Worm (Caenorhabditis elegans): ENCODE results near the gene sul-2.

sul-2 gene

ce11 chrV:8195889-8196418 is 38.4 kb downstream of the sul-2 start, which contains the start of gene F20D6.10 (continued):
- TF ChIP-seq K09A11.1 (tag; optimal IDR thresholded peaks at IDR 0.05; ENCODE audit: insufficient read depth) = no peak
- TF ChIP-seq elt-4 (tag; optimal IDR thresholded peaks at IDR 0.05) = no peak
- TF ChIP-seq zip-5 (tag; optimal IDR thresholded peaks at IDR 0.05) = no peak
- no peak for TF ChIP-seq tbx-7 (tag; optimal IDR thresholded peaks at IDR 0.05)

ce11 chrV:8196993-8197392 is 39.4 kb downstream of the sul-2 start:
- TF ChIP-seq elt-4 (tag; optimal IDR thresholded peaks at IDR 0.05) (no peak), T23F11.4 (GFP tag; optimal IDR thresholded peaks at IDR 0.05) (no peak), pag-3 (tag; optimal IDR thresholded peaks at IDR 0.05; ENCODE audit: borderline replicate concordance) (no peak), ceh-34 (tag; optimal IDR thresholded peaks at IDR 0.05) (no peak), dve-1 (tag; optimal IDR thresholded peaks at IDR 0.05) (no peak), C38D4.7 (GFP tag; optimal IDR thresholded peaks at IDR 0.05) (no peak)

ce11 chrV:8198994-8199393 is 41.4 kb downstream of the sul-2 start, which contains the start of gene F20D6.11:
Gene F20D6.11 (minus strand): TSS chrV:8199094.
- no peak for TF ChIP-seq syd-9 (tag; optimal IDR thresholded peaks at IDR 0.05)
- no peak for TF ChIP-seq madf-2 (tag; optimal IDR thresholded peaks at IDR 0.05)
- no peak for TF ChIP-seq ceh-48 (tag; optimal IDR thresholded peaks at IDR 0.05)
- TF ChIP-seq pha-2 (tag; optimal IDR thresholded peaks at IDR 0.05) = no peak
- no peak for TF ChIP-seq tbx-7 (tag; optimal IDR thresholded peaks at IDR 0.05)
- TF ChIP-seq pax-1 (tag; optimal IDR thresholded peaks at IDR 0.05) = no peak
- TF ChIP-seq pqm-1 (tag; optimal IDR thresholded peaks at IDR 0.05) = no peak
- TF ChIP-seq nhr-232 (tag; optimal IDR thresholded peaks at IDR 0.05) = no peak
- TF ChIP-seq elt-2 (tag; optimal IDR thresholded peaks at IDR 0.05) = no peak
- no peak for TF ChIP-seq nhr-11 (tag; optimal IDR thresholded peaks at IDR 0.05)
- no peak for TF ChIP-seq C08G9.2 (tag; optimal IDR thresholded peaks at IDR 0.05)

ce11 chrV:8201229-8201858 is 43.8 kb downstream of the sul-2 start, which contains the start of gene cri-2:
Gene cri-2 (plus strand): TSS chrV:8201808.
- TF ChIP-seq C08G9.2 (tag; optimal IDR thresholded peaks at IDR 0.05) (no peak), hlh-30 (tag; optimal IDR thresholded peaks at IDR 0.05; ENCODE audit: insufficient read depth) (no peak)

- TF ChIP-seq ceh-45 (GFP tag; IDR thresholded peaks at IDR 0.05) (no peak), tbx-2 (tag; optimal IDR thresholded peaks at IDR 0.05) (peak; percentile 20)
These were observed 45.6 kb downstream of the sul-2 start, which contains the start of gene cest-17 for ce11 chrV:8203085-8203643. Gene cest-17 (plus strand): TSS chrV:8203332.

ce11 chrV:8206931-8207330 is 49.4 kb downstream of the sul-2 start, which contains the start of gene timp-1:
Gene timp-1 (plus strand): TSS chrV:8207235.
- TF ChIP-seq ceh-18 (tag; optimal IDR thresholded peaks at IDR 0.05) = no peak
- no peak for TF ChIP-seq nhr-232 (tag; optimal IDR thresholded peaks at IDR 0.05)
- no peak for TF ChIP-seq Y22D7AL.16 (tag; optimal IDR thresholded peaks at IDR 0.05)
- TF ChIP-seq gmeb-2 (tag; optimal IDR thresholded peaks at IDR 0.05) = no peak
- TF ChIP-seq elt-4 (tag; optimal IDR thresholded peaks at IDR 0.05) = no peak
- no peak for TF ChIP-seq zip-5 (tag; optimal IDR thresholded peaks at IDR 0.05)
- TF ChIP-seq ttx-3 (tag; optimal IDR thresholded peaks at IDR 0.05) = no peak
- TF ChIP-seq elt-2 (tag; optimal IDR thresholded peaks at IDR 0.05) = no peak
- no peak for TF ChIP-seq ceh-30 (tag; optimal IDR thresholded peaks at IDR 0.05)
- TF ChIP-seq pha-2 (tag; optimal IDR thresholded peaks at IDR 0.05) = no peak
- no peak for TF ChIP-seq ceh-9 (tag; optimal IDR thresholded peaks at IDR 0.05)
- TF ChIP-seq ztf-16 (tag; optimal IDR thresholded peaks at IDR 0.05) = no peak
- no peak for TF ChIP-seq tbx-7 (tag; optimal IDR thresholded peaks at IDR 0.05)
- no peak for TF ChIP-seq ref-2 (tag; optimal IDR thresholded peaks at IDR 0.05)
- no peak for TF ChIP-seq C08G9.2 (tag; optimal IDR thresholded peaks at IDR 0.05)
- TF ChIP-seq ets-4 (tag; optimal IDR thresholded peaks at IDR 0.05) = no peak
- TF ChIP-seq fkh-10 (GFP tag; optimal IDR thresholded peaks at IDR 0.05) = no peak
- TF ChIP-seq hlh-6 (tag; optimal IDR thresholded peaks at IDR 0.05) = no peak
- TF ChIP-seq ceh-2 (tag; optimal IDR thresholded peaks at IDR 0.05) = no peak
- TF ChIP-seq unc-42 (tag; optimal IDR thresholded peaks at IDR 0.05) = no peak
